Worm (Caenorhabditis elegans) whole organism, midembryonic: Measurements from ENCODE around the gene ani-2.
A peak's percentile ranks its signal among the peaks of the same experiment; 100 is the strongest.

ENCODE experiments used
- T22C8.4 ChIP-seq: fragments of 200-800 bp; sonication (Bioruptor generic); IDR thresholded peaks from 2 replicates; pipeline ENCODE4 v1.3.6; 2022; ENCODE audit warnings: missing genetic modification characterization, missing compliant biosample characterization
- cog-1 ChIP-seq: sonication (generic microtip); optimal IDR thresholded peaks from 2 replicates; lab custom pipeline; 2016; ENCODE audit warnings: missing genetic modification characterization, missing compliant biosample characterization
- flt-1 ChIP-seq: fragments of 200-800 bp; sonication (Bioruptor generic); IDR thresholded peaks from 2 replicates; pipeline ENCODE4 v1.3.6; 2022; ENCODE audit warnings: missing genetic modification characterization, missing compliant biosample characterization
- klf-2 ChIP-seq: fragments of 200-800 bp; sonication (Bioruptor generic); conservative IDR thresholded peaks from 2 replicates; pipeline ENCODE4 v1.3.6; 2022; ENCODE audit warnings: missing genetic modification reagents, missing genetic modification characterization, missing compliant biosample characterization
- med-1 ChIP-seq: sonication (generic microtip); optimal IDR thresholded peaks from 2 replicates; lab custom pipeline; 2017; ENCODE audit warnings: missing genetic modification characterization, mild to moderate bottlenecking, missing compliant biosample characterization, antibody characterized with exemption, missing genetic modification reagents; ENCODE audit not compliant: insufficient read depth
- ref-1 ChIP-seq: fragments of 200-800 bp; sonication (Bioruptor generic); conservative IDR thresholded peaks from 2 replicates; pipeline ENCODE4 v1.3.6; 2022; ENCODE audit warnings: missing genetic modification reagents, missing genetic modification characterization, missing compliant biosample characterization
- tab-1 ChIP-seq: fragments of 200-800 bp; sonication (Bioruptor generic); IDR thresholded peaks from 2 replicates; pipeline ENCODE4 v1.3.6; 2022; ENCODE audit warnings: missing genetic modification characterization, missing compliant biosample characterization
- ztf-23 ChIP-seq: fragments of 200-800 bp; sonication (Bioruptor generic); IDR thresholded peaks from 2 replicates; pipeline ENCODE4 v1.3.6; 2022; ENCODE audit warnings: missing genetic modification reagents, missing genetic modification characterization, missing compliant biosample characterization
- ztf-29 ChIP-seq: fragments of 200-800 bp; sonication (Bioruptor generic); IDR thresholded peaks from 2 replicates; pipeline ENCODE4 v1.3.6; 2022; ENCODE audit warnings: missing genetic modification reagents, missing genetic modification characterization, missing compliant biosample characterization

Gene ani-2

DNA sequence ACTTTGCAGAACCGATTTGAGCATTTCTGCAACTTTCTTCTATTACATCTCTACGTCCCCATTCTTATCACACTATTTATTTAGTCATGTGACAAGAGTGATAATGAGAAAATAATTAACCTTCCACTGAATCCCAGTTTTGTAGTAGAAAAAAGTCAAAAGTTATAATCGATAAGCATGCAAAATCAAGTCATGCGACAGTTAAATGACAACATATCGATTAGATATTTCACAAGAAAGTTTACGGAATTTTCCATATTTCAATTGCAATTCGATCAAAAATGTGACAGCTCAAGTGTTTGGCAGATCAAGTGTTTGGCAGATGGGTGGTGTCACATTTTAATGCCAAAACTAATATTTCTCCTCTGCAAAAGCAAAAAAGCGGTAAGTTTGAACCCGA, 9.5 kb upstream of the ani-2 start:
- TF ChIP-seq T22C8.4 = no peak
- TF ChIP-seq ref-1 = no peak
- no peak for TF ChIP-seq cog-1 (tag; lab: Kevin White, UChicago)
- TF ChIP-seq ztf-29 = no peak
- no peak for TF ChIP-seq flt-1 (GFP tag; lab: Robert Waterston, UW)
- TF ChIP-seq med-1 (GFP tag; lab: Kevin White, UChicago) = no peak
- no peak for TF ChIP-seq tab-1 (GFP tag; lab: Robert Waterston, UW)
- no peak for TF ChIP-seq ztf-23 (GFP tag; lab: Robert Waterston, UW)
- TF ChIP-seq klf-2 = no peak

DNA sequence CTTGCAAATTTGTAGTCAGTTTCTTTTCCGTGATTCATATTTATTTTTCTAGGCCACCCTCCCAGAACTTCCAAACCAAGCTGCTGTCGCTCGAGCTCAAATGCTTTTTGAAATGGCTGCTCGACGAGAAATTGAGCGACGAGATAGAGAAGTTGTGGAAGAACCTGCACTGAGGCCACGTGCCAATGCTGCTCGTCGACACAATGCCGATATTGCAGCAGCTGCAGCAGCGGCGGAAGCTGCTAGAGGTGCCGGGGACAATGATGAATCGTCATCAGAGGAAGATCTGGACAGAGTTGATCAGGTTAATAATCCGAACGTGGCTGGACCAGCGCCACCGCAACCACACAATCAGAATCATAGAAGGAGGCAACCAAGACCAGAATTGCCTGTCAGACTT, 8.2 kb upstream of the ani-2 start:
- TF ChIP-seq flt-1 (GFP tag; lab: Robert Waterston, UW) (no peak), ztf-29 (no peak), ztf-23 (GFP tag; lab: Robert Waterston, UW) (no peak), tab-1 (GFP tag; lab: Robert Waterston, UW) (no peak), T22C8.4 (no peak), ref-1 (no peak), cog-1 (tag; lab: Kevin White, UChicago) (no peak), klf-2 (no peak), med-1 (GFP tag; lab: Kevin White, UChicago) (no peak)

DNA sequence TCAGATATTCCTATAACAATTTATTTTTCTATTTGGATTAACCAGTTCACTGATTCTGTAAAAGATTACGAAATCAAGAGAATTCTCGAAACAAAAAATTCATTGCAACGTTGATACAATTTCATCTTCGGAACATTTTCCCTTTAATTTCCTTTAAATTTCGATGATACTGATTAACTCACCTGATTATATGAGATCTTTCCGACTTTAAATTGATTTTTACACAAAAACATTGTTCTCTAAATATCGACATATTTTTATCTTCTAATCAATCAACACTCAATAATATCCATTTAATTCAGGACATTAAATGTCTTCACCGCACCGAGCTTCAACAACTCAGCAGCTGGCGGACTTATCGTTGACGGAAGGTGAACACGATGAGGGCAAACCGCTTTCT, 5.8 kb upstream of the ani-2 start, which contains the start of gene lin-23:
lin-23 (plus strand) TSS at position 301 of the 400 bp plus-strand sequence.
- no peak for TF ChIP-seq tab-1 (GFP tag; lab: Robert Waterston, UW)
- no peak for TF ChIP-seq med-1 (GFP tag; lab: Kevin White, UChicago)
- TF ChIP-seq cog-1 (tag; lab: Kevin White, UChicago) = no peak
- TF ChIP-seq ztf-29 = no peak
- no peak for TF ChIP-seq ref-1
- TF ChIP-seq ztf-23 (GFP tag; lab: Robert Waterston, UW) = no peak

DNA sequence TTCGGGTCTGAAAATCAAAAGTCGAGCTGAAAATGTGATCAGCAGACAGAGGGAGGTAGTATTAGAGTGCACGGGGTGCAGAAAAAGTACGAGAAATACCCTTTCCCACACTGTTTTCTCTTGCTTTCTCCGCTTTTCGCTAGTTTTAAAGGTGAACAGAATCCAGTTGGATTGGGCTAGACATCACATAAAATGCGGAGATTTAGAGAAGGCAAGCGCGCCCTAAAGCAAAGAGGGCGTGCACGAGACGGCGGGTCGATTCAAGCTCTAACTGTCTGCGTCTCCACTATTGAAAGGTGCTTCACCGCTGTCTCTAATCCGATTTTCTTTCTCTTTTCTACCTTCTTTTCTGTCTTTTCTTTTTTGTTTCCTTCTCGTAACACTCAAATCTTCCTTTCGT, 4.9 kb upstream of the ani-2 start:
- TF ChIP-seq tab-1 (GFP tag; lab: Robert Waterston, UW) (no peak), med-1 (GFP tag; lab: Kevin White, UChicago) (no peak), cog-1 (tag; lab: Kevin White, UChicago) (peak; percentile 57), flt-1 (GFP tag; lab: Robert Waterston, UW) (no peak), ztf-29 (no peak), T22C8.4 (peak; percentile 59), ref-1 (no peak), ztf-23 (GFP tag; lab: Robert Waterston, UW) (no peak)

DNA sequence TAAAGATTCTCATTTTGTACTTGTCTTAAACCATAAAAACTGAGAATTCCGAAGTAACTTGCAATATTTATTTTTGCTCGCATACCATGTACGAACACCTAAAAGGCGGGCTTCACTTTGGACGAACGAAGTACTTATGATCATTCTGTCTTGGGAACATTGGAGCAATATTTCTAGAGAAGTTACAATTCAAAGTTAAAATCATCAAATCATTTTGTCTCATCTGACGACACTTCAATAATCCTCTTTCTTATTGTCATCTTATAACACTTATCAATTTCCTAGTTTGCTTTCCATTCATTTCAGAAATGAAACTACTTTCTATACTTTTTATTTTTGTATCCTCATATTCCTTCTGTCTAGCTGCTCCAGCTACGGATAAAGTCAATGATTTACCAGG, 1.5 kb upstream of the ani-2 start, which contains the start of gene ctsa-4.1:
ctsa-4.1 (plus strand) TSS at position 301 of the 400 bp plus-strand sequence.
- no peak for TF ChIP-seq flt-1 (GFP tag; lab: Robert Waterston, UW)
- no peak for TF ChIP-seq T22C8.4
- TF ChIP-seq ztf-29 = no peak
- no peak for TF ChIP-seq cog-1 (tag; lab: Kevin White, UChicago)
- no peak for TF ChIP-seq med-1 (GFP tag; lab: Kevin White, UChicago)
- TF ChIP-seq klf-2 = no peak
- TF ChIP-seq ztf-23 (GFP tag; lab: Robert Waterston, UW) = no peak
- no peak for TF ChIP-seq tab-1 (GFP tag; lab: Robert Waterston, UW)
- TF ChIP-seq ref-1 = no peak

DNA sequence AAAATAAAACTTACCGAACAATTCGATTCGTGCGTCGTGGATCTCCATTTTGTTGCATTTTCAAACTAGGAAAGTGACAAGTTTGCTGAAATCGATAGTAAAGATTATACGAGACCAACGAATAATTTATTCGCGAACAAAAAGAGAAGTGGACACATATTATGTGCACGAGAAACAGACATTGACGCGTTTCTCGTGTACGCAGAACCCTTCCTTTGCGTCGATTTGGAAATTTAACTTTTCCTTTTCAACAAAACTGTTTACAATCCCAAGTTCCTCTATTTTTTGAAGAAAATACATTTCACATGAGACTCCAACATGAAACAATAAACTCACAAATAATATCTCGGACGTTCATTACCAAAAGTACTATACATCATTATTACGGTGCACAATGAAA, 4.3 kb downstream of the ani-2 start, which contains the start of gene K10B2.4:
K10B2.4 (minus strand) TSS at position 138 of the 400 bp plus-strand sequence.
- TF ChIP-seq tab-1 (GFP tag; lab: Robert Waterston, UW) (no peak), med-1 (GFP tag; lab: Kevin White, UChicago) (no peak), flt-1 (GFP tag; lab: Robert Waterston, UW) (no peak), T22C8.4 (no peak), ztf-23 (GFP tag; lab: Robert Waterston, UW) (peak; percentile 65; the same call in 1 of the 2 replicates), klf-2 (no peak), ztf-29 (no peak), cog-1 (tag; lab: Kevin White, UChicago) (no peak), ref-1 (no peak)

DNA sequence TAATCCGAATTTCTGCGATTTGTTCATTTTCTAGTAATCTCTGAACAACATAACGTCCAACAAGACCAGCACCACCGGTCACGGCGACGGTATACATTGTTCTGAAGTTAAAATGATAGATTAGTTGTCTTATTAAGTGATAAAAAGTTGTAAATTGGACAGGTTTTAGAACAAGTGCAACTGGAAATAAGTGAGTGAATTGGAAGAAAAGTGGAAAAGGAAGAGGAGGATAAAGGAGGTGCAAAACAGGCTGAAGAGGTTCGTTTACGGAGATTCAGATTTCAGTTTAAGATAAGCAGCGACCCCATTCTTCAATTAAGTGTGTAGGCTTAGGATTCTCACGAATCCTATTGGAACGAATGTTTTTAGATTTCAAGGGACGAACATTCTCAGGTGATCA, 6.3 kb downstream of the ani-2 start, which contains the start of gene C32D5.12:
C32D5.12 (minus strand) TSS at position 101 of the 400 bp plus-strand sequence.
- no peak for TF ChIP-seq flt-1 (GFP tag; lab: Robert Waterston, UW)
- TF ChIP-seq cog-1 (tag; lab: Kevin White, UChicago) = no peak

DNA sequence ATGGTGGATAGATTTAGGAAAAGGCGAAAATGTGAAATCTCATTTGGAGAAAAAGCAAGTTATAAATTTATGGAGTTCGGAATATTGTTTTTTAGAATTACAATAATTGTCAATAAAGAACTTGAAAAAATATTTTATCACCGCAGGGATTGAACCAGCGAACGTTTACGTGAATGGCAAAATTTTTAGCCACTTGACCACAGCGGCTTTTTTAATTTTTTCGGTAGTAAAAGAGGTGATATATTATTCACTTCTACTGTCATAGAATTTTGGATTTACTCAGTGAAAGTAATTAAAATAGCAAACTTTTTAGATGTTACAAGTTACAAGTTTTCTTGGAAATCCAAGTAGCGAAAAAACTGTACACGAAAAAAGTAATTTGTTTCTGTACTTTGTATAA, 6.9 kb downstream of the ani-2 start:
- no peak for TF ChIP-seq ztf-23 (GFP tag; lab: Robert Waterston, UW)
- TF ChIP-seq cog-1 (tag; lab: Kevin White, UChicago) = no peak
- TF ChIP-seq med-1 (GFP tag; lab: Kevin White, UChicago) = no peak
- no peak for TF ChIP-seq ref-1
- TF ChIP-seq flt-1 (GFP tag; lab: Robert Waterston, UW) = no peak
- TF ChIP-seq klf-2 = no peak

DNA sequence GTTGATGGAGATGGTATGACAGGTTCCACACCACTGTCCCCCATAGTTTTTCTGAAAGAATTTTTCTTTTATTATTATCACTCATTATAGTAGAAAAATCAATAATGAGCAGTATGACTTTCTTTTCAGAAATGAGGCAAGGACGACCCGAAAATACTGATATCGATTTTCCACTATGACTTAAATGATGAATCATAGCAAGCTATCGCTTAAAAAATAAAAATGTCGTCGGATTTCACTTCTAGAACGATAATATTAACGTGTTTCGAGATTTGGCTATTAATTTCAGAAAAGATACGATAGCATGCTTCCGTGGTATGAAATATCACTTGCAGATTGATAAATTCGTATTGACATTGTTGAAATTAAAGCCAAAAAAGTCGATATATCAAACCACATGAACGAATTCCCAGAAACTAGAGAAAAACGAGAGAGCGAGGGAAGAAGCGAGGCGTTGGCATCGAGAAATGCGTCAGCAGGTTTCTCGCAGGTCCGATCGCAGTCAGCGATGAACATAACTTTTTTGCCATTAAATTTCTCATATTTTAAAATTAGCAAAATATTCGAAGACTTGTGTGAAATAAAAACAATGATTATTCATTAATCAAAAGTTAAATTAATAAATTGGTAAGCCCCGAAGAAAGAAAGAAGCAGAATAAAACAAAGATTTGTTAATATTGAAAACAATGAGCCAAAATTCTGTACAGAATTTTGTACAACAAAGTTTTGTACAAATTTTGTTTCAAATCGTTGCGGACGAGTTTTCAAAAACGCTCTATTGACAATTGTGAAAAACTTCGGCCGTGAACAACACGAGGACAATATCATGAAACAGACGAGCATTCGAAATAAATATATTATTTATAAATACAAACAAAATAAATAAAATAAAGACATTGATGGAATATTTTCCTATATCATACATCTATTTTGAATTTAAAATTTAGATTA, 9.5 kb downstream of the ani-2 start, which contains the start of gene C32D5.11:
C32D5.11 (minus strand) TSS at position 51 of the 951 bp plus-strand sequence.
- no peak for TF ChIP-seq tab-1 (GFP tag; lab: Robert Waterston, UW)
- 0 out of 2 replicates have a peak, but pooled peaks have one; percentile 31 for TF ChIP-seq ztf-23 (GFP tag; lab: Robert Waterston, UW)
- TF ChIP-seq med-1 (GFP tag; lab: Kevin White, UChicago) = peak; percentile 18
- TF ChIP-seq T22C8.4 = peak; percentile 7; the same call in 1 of the 2 replicates

DNA sequence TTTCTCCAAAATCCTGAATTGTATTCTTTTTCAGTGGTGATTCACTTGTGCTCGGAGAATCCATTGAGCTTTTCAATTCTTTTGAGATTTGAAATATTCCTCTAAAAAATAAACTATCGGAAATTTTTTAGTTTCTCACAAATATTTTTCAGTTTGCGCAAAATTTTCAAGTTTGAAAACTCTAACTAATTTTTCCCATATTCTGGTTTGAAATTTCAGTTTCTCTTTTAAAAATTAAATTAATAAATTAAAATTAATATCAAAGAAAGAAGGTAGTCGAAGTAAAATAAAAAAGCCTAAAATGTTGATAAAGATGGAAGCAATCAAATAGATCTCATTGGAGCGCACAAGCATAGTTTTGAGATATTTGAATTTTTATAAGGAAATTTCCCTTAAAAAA, 13.3 kb downstream of the ani-2 start, which contains the start of gene C32D5.10:
C32D5.10 (minus strand) TSS at position 101 of the 400 bp plus-strand sequence.
- no peak for TF ChIP-seq T22C8.4
- no peak for TF ChIP-seq ztf-29
- no peak for TF ChIP-seq flt-1 (GFP tag; lab: Robert Waterston, UW)
- TF ChIP-seq klf-2 = no peak
- no peak for TF ChIP-seq tab-1 (GFP tag; lab: Robert Waterston, UW)
- TF ChIP-seq ref-1 = no peak
- no peak for TF ChIP-seq ztf-23 (GFP tag; lab: Robert Waterston, UW)
- no peak for TF ChIP-seq cog-1 (tag; lab: Kevin White, UChicago)
- TF ChIP-seq med-1 (GFP tag; lab: Kevin White, UChicago) = no peak
